Fruit fly (Drosophila melanogaster) whole organism, embryonic: ENCODE measurements around the gene RpS15Aa.

ENCODE experiments used
- CG10209 ChIP-seq: fragments of 200-800 bp; sonication (Bioruptor generic); optimal IDR thresholded peaks from 3 replicates; lab custom pipeline; 2017; ENCODE audit warnings: missing biosample characterization, mild to moderate bottlenecking, missing genetic modification characterization, missing genetic modification reagents
- CG11723 ChIP-seq: fragments of 200-800 bp; sonication (Bioruptor generic); optimal IDR thresholded peaks from 2 replicates; lab custom pipeline; 2017; ENCODE audit warnings: missing biosample characterization, mild to moderate bottlenecking, missing genetic modification characterization
- CG12659 ChIP-seq: fragments of 200-800 bp; sonication (Bioruptor generic); optimal IDR thresholded peaks from 3 replicates; lab custom pipeline; 2017; ENCODE audit warnings: mild to moderate bottlenecking, missing biosample characterization, missing genetic modification reagents, missing genetic modification characterization
- CG13123 ChIP-seq: fragments of 200-800 bp; sonication (Bioruptor generic); optimal IDR thresholded peaks from 2 replicates; lab custom pipeline; 2016; ENCODE audit warnings: missing biosample characterization, missing genetic modification characterization
- CG13287 ChIP-seq: fragments of 200-800 bp; sonication (Bioruptor generic); IDR thresholded peaks from 2 replicates; pipeline ENCODE4 v1.3.6; 2022; ENCODE audit warnings: missing biosample characterization, missing genetic modification characterization; ENCODE audit not compliant: partially characterized antibody
- CG13424 ChIP-seq: fragments of 200-800 bp; sonication (Bioruptor generic); optimal IDR thresholded peaks from 2 replicates; lab custom pipeline; 2019; ENCODE audit warnings: missing biosample characterization, mild to moderate bottlenecking, missing genetic modification characterization, moderate library complexity
- CG15269 ChIP-seq: fragments of 200-800 bp; sonication (Bioruptor generic); optimal IDR thresholded peaks from 2 replicates; lab custom pipeline; 2018; ENCODE audit warnings: missing biosample characterization, mild to moderate bottlenecking, missing genetic modification characterization, moderate library complexity
- CG15696 ChIP-seq: fragments of 200-800 bp; sonication (Bioruptor generic); optimal IDR thresholded peaks from 2 replicates; lab custom pipeline; 2019; ENCODE audit warnings: missing biosample characterization, mild to moderate bottlenecking, missing genetic modification characterization, moderate library complexity
- CG16779 ChIP-seq: fragments of 200-800 bp; sonication (Bioruptor generic); IDR thresholded peaks from 2 replicates; pipeline ENCODE4 v1.3.6; 2022; ENCODE audit warnings: missing biosample characterization, missing genetic modification characterization
- CG17186 ChIP-seq: fragments of 200-800 bp; sonication (Bioruptor generic); optimal IDR thresholded peaks from 3 replicates; lab custom pipeline; 2017; ENCODE audit warnings: missing biosample characterization, missing genetic modification reagents, missing genetic modification characterization
- CG17361 ChIP-seq: fragments of 200-800 bp; sonication (Bioruptor generic); IDR thresholded peaks from 3 replicates; pipeline ENCODE4 v1.3.6; 2022; ENCODE audit warnings: missing biosample characterization, missing genetic modification characterization
- CG17612 ChIP-seq: fragments of 200-800 bp; sonication (Bioruptor generic); IDR thresholded peaks from 2 replicates; pipeline ENCODE4 v1.3.6; 2022; ENCODE audit warnings: missing biosample characterization, missing genetic modification characterization
- CG18011 ChIP-seq: fragments of 200-800 bp; sonication (Bioruptor generic); optimal IDR thresholded peaks from 2 replicates; lab custom pipeline; 2017; ENCODE audit warnings: missing biosample characterization, missing genetic modification characterization, mild to moderate bottlenecking, moderate library complexity, missing genotype
- CG2712 ChIP-seq: fragments of 200-800 bp; optimal IDR thresholded peaks from 3 replicates; lab custom pipeline; 2019; ENCODE audit warnings: missing biosample characterization, mild to moderate bottlenecking, missing genetic modification characterization, moderate library complexity
- CG30020 ChIP-seq: fragments of 200-800 bp; optimal IDR thresholded peaks from 2 replicates; lab custom pipeline; 2019; ENCODE audit warnings: missing biosample characterization, mild to moderate bottlenecking, missing genetic modification characterization, moderate library complexity
- CG32532 ChIP-seq: fragments of 200-800 bp; sonication (Bioruptor generic); IDR thresholded peaks from 2 replicates; pipeline ENCODE4 v1.3.6; 2022; ENCODE audit warnings: missing biosample characterization, missing genetic modification characterization
- CG3995 ChIP-seq: fragments of 200-800 bp; sonication (Bioruptor generic); optimal IDR thresholded peaks from 3 replicates; lab custom pipeline; 2016; ENCODE audit warnings: missing biosample characterization, missing genetic modification characterization
- CG4424 ChIP-seq: fragments of 200-800 bp; sonication (Bioruptor generic); optimal IDR thresholded peaks from 3 replicates; lab custom pipeline; 2016; ENCODE audit warnings: missing biosample characterization, missing genetic modification characterization
- CG7372 ChIP-seq: fragments of 200-800 bp; sonication (Bioruptor generic); IDR thresholded peaks from 2 replicates; pipeline ENCODE4 v1.3.6; 2022; ENCODE audit warnings: missing biosample characterization, missing genetic modification characterization
- CG7556 ChIP-seq: fragments of 200-800 bp; sonication (Bioruptor generic); optimal IDR thresholded peaks from 2 replicates; lab custom pipeline; 2017; ENCODE audit warnings: missing biosample characterization, mild to moderate bottlenecking, missing genetic modification characterization
- CG8478 ChIP-seq: fragments of >200 bp; optimal IDR thresholded peaks from 2 replicates; lab custom pipeline; 2018
- CHES-1-like ChIP-seq: fragments of 200-800 bp; sonication (Bioruptor generic); optimal IDR thresholded peaks from 2 replicates; lab custom pipeline; 2016; ENCODE audit warnings: missing biosample characterization, missing genetic modification characterization
- CoRest ChIP-seq: fragments of 200-800 bp; sonication (Bioruptor generic); optimal IDR thresholded peaks from 3 replicates; lab custom pipeline; 2018; ENCODE audit warnings: missing biosample characterization, mild to moderate bottlenecking, missing genetic modification characterization, moderate library complexity
- Dbx ChIP-seq: fragments of 200-800 bp; sonication (Bioruptor generic); IDR thresholded peaks from 3 replicates; pipeline ENCODE4 v1.3.6; 2022; ENCODE audit warnings: missing biosample characterization, missing genetic modification characterization
- Doc3 ChIP-seq: fragments of 200-800 bp; sonication (Bioruptor generic); IDR thresholded peaks from 3 replicates; pipeline ENCODE4 v1.3.6; 2022; ENCODE audit warnings: missing biosample characterization, missing genetic modification characterization; ENCODE audit not compliant: partially characterized antibody
- E2f1 ChIP-seq: fragments of 200-800 bp; sonication (Bioruptor generic); IDR thresholded peaks from 2 replicates; pipeline ENCODE4 v1.3.6; 2022; ENCODE audit warnings: missing biosample characterization, missing genetic modification characterization
- Ets97D ChIP-seq: fragments of 200-800 bp; sonication (Bioruptor generic); optimal IDR thresholded peaks from 3 replicates; lab custom pipeline; 2016; ENCODE audit warnings: missing biosample characterization, missing genetic modification characterization
- Lpt ChIP-seq: fragments of >200 bp; optimal IDR thresholded peaks from 2 replicates; lab custom pipeline; 2018; ENCODE audit warnings: missing biosample characterization, missing genetic modification characterization
- Mes4 ChIP-seq: fragments of 200-800 bp; sonication (Bioruptor generic); optimal IDR thresholded peaks from 2 replicates; lab custom pipeline; 2016; ENCODE audit warnings: missing biosample characterization, missing genetic modification characterization
- NFAT ChIP-seq: fragments of 200-800 bp; sonication (Bioruptor generic); IDR thresholded peaks from 2 replicates; pipeline ENCODE4 v1.3.6; 2022; ENCODE audit warnings: missing biosample characterization, missing genetic modification characterization
- Nf-YB ChIP-seq: fragments of 200-800 bp; sonication (Bioruptor generic); optimal IDR thresholded peaks from 3 replicates; lab custom pipeline; 2019; ENCODE audit warnings: missing biosample characterization, mild to moderate bottlenecking, missing genetic modification characterization, moderate library complexity
- Poxn ChIP-seq: fragments of 200-800 bp; sonication (Bioruptor generic); IDR thresholded peaks from 2 replicates; pipeline ENCODE4 v1.3.6; 2022; ENCODE audit warnings: missing biosample characterization, missing genetic modification characterization
- Six4 ChIP-seq: fragments of 200-800 bp; sonication (Bioruptor generic); optimal IDR thresholded peaks from 2 replicates; lab custom pipeline; 2016; ENCODE audit warnings: missing biosample characterization, missing genetic modification characterization
- Xbp1 ChIP-seq: fragments of 200-800 bp; sonication (Bioruptor generic); optimal IDR thresholded peaks from 3 replicates; lab custom pipeline; 2016; ENCODE audit warnings: missing biosample characterization, mild to moderate bottlenecking, missing genetic modification characterization
- bcd ChIP-seq: fragments of 200-800 bp; sonication (Bioruptor generic); optimal IDR thresholded peaks from 2 replicates; lab custom pipeline; 2017; ENCODE audit warnings: missing biosample characterization, mild to moderate bottlenecking, missing genetic modification characterization
- crol ChIP-seq: fragments of 200-800 bp; sonication (Bioruptor generic); IDR thresholded peaks from 2 replicates; pipeline ENCODE4 v1.3.6; 2022; ENCODE audit warnings: missing biosample characterization, missing genetic modification characterization
- disco-r ChIP-seq: fragments of 200-800 bp; sonication (Bioruptor generic); optimal IDR thresholded peaks from 2 replicates; lab custom pipeline; 2016; ENCODE audit warnings: missing biosample characterization, missing genetic modification characterization
- ham ChIP-seq: fragments of 200-800 bp; sonication (Bioruptor generic); IDR thresholded peaks from 2 replicates; pipeline ENCODE4 v1.3.6; 2022; ENCODE audit warnings: missing biosample characterization, missing genetic modification characterization
- jumu ChIP-seq: fragments of 200-800 bp; sonication (Bioruptor generic); optimal IDR thresholded peaks from 3 replicates; lab custom pipeline; 2016; ENCODE audit warnings: missing biosample characterization, missing genetic modification characterization
- mld ChIP-seq: fragments of 200-800 bp; sonication (Bioruptor generic); IDR thresholded peaks from 3 replicates; pipeline ENCODE4 v1.3.6; 2022; ENCODE audit warnings: missing biosample characterization, missing genetic modification characterization; ENCODE audit not compliant: partially characterized antibody
- odd ChIP-seq: fragments of 200-800 bp; sonication (Bioruptor generic); optimal IDR thresholded peaks from 2 replicates; lab custom pipeline; 2017; ENCODE audit warnings: missing biosample characterization, mild to moderate bottlenecking, missing genetic modification characterization
- org-1 ChIP-seq: fragments of 200-800 bp; sonication (Bioruptor generic); optimal IDR thresholded peaks from 2 replicates; lab custom pipeline; 2017; ENCODE audit warnings: missing biosample characterization, missing genetic modification characterization
- p53 ChIP-seq: fragments of 200-800 bp; sonication (Bioruptor generic); optimal IDR thresholded peaks from 2 replicates; lab custom pipeline; 2016; ENCODE audit warnings: missing biosample characterization, missing genetic modification characterization
- schlank ChIP-seq: fragments of 200-800 bp; sonication (Bioruptor generic); optimal IDR thresholded peaks from 2 replicates; lab custom pipeline; 2018; ENCODE audit warnings: missing biosample characterization, mild to moderate bottlenecking, missing genetic modification characterization
- scrt ChIP-seq: fragments of 200-800 bp; sonication (Bioruptor generic); optimal IDR thresholded peaks from 2 replicates; lab custom pipeline; 2018; ENCODE audit warnings: missing biosample characterization, mild to moderate bottlenecking, missing genetic modification characterization, moderate library complexity
- stc ChIP-seq: fragments of 200-800 bp; sonication (Bioruptor generic); IDR thresholded peaks from 2 replicates; pipeline ENCODE4 v1.3.6; 2022; ENCODE audit warnings: missing biosample characterization, missing genetic modification characterization
- tgo ChIP-seq: fragments of 200-800 bp; sonication (Bioruptor generic); IDR thresholded peaks from 3 replicates; pipeline ENCODE4 v1.3.6; 2022; ENCODE audit warnings: missing biosample characterization, missing genetic modification characterization
- tin ChIP-seq: fragments of 200-800 bp; sonication (Bioruptor generic); optimal IDR thresholded peaks from 3 replicates; lab custom pipeline; 2016; ENCODE audit warnings: missing biosample characterization, missing genetic modification characterization
- zen ChIP-seq: fragments of 200-800 bp; sonication (Bioruptor generic); optimal IDR thresholded peaks from 3 replicates; lab custom pipeline; 2018; ENCODE audit warnings: missing biosample characterization, mild to moderate bottlenecking, missing genetic modification characterization, moderate library complexity

RpS15Aa gene

DNA sequence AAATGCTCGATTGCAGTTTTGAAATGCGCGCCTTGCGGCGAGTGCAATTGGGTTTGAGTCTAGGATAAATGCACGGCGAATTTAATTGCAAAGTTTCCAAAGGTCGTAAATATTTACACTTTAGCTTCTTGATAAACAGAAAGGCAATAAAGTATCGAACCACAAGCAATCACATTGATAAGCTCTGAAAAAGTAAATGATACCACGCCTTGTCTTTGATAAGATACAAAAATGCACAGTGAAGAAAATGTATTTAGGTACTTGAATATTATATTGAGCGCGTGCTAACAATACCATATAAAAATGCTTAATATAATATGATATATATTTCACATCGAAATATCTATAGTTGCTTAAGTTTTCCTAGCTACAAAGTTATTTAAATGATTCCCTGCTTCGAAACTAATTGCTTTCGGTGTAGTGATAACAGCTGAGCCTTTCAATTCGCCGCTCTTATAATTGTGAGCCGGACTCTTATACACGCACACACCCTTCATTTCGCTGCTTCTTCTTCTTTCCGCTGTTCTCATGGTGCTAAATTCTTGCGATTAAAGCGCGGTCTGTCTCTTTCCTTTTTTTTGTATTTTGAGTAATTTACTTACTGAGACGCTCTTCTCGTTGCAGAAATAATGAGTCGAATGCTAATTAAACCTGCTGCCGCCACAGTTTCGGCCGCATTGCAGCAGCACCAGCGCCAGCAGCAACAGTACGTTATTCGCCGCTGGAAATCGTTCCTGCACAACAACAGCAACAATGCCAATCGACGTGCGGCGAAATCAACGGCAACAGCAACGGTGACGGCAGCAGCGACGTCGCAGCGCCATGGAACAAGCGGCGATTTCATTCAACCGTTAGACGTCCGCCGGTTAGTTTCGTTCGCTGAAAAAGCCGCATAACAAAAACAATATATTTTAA is 36.0 kb upstream of the RpS15Aa start (continued):
- TF ChIP-seq CG11723 (GFP tag; lab: Kevin White, UChicago) (peak; percentile 77), CG17186 (GFP tag; lab: Kevin White, UChicago) (no peak), CG16779 (GFP tag; lab: Robert Waterston, UW) (0 out of 2 replicates have a peak, but pooled peaks have one; percentile 34), CG13123 (GFP tag; lab: Kevin White, UChicago) (peak; percentile 70), CG10209 (peak; percentile 86), bcd (GFP tag; lab: Kevin White, UChicago) (peak; percentile 74), CG7372 (GFP tag; lab: Robert Waterston, UW) (peak; percentile 55; the same call in 1 of the 2 replicates), tin (peak; percentile 81), tgo (GFP tag; lab: Robert Waterston, UW) (peak; percentile 81), Ets97D (GFP tag; lab: Kevin White, UChicago) (no peak), Dbx (GFP tag; lab: Robert Waterston, UW) (peak; percentile 77), Nf-YB (GFP tag; lab: Kevin White, UChicago) (peak; percentile 72), crol (GFP tag; lab: Robert Waterston, UW) (no peak), CoRest (peak; percentile 89), p53 (GFP tag; lab: Kevin White, UChicago) (no peak), CG13287 (GFP tag; lab: Robert Waterston, UW) (no peak), mld (GFP tag; lab: Robert Waterston, UW) (no peak), CG2712 (tag; lab: Kevin White, UChicago) (peak; percentile 90), CHES-1-like (GFP tag; lab: Kevin White, UChicago) (peak; percentile 17), ham (peak; percentile 46; the same call in 1 of the 2 replicates), Lpt (no peak), CG8478 (no peak), CG15696 (peak; percentile 71), CG13424 (peak; percentile 89), Six4 (GFP tag; lab: Kevin White, UChicago) (peak; percentile 77), odd (peak; percentile 68), org-1 (GFP tag; lab: Kevin White, UChicago) (peak; percentile 68), disco-r (GFP tag; lab: Kevin White, UChicago) (no peak), scrt (GFP tag; lab: Kevin White, UChicago) (peak; percentile 63), CG17361 (GFP tag; lab: Robert Waterston, UW) (peak; percentile 92), CG32532 (peak; percentile 81), CG18011 (peak; percentile 33), CG7556 (GFP tag; lab: Kevin White, UChicago) (peak; percentile 89), CG12659 (GFP tag; lab: Kevin White, UChicago) (peak; percentile 82), schlank (tag; lab: Kevin White, UChicago) (no peak), CG3995 (GFP tag; lab: Kevin White, UChicago) (no peak), Doc3 (no peak), CG17612 (GFP tag; lab: Robert Waterston, UW) (peak; percentile 41; the same call in 1 of the 2 replicates), stc (GFP tag; lab: Robert Waterston, UW) (peak; percentile 81), Xbp1 (GFP tag; lab: Kevin White, UChicago) (peak; percentile 86), CG15269 (tag; lab: Kevin White, UChicago) (peak; percentile 88), NFAT (peak; percentile 65), Mes4 (GFP tag; lab: Kevin White, UChicago) (peak; percentile 61), jumu (no peak), zen (tag; lab: Kevin White, UChicago) (peak; percentile 71), CG4424 (GFP tag; lab: Kevin White, UChicago) (peak; percentile 84), CG30020 (tag; lab: Kevin White, UChicago) (peak; percentile 54), Poxn (no peak), E2f1 (GFP tag; lab: Robert Waterston, UW) (peak; percentile 81)
